Worm (Caenorhabditis elegans): ENCODE data around the gene K06H6.2.

Gene K06H6.2

ce11 chrV:559940-560339 is 25.6 kb upstream of the K06H6.2 start, which contains the start of gene srx-7:
Gene srx-7 (plus strand): TSS chrV:560195.
- TF ChIP-seq skn-1 (tag; optimal IDR thresholded peaks at IDR 0.05) (no peak), lin-15B (tag; optimal IDR thresholded peaks at IDR 0.05) (no peak), nhr-77 (tag; optimal IDR thresholded peaks at IDR 0.05) (no peak), zag-1 (tag; optimal IDR thresholded peaks at IDR 0.05) (no peak), ceh-28 (tag; optimal IDR thresholded peaks at IDR 0.05) (no peak), hmg-11 (tag; optimal IDR thresholded peaks at IDR 0.05) (no peak), nhr-12 (tag; optimal IDR thresholded peaks at IDR 0.05) (no peak), R02D3.7 (tag; optimal IDR thresholded peaks at IDR 0.05) (no peak), elt-3 (tag; optimal IDR thresholded peaks at IDR 0.05) (no peak), nhr-23 (tag; optimal IDR thresholded peaks at IDR 0.05) (no peak), fos-1 (tag; optimal IDR thresholded peaks at IDR 0.05) (no peak), ama-1 (optimal IDR thresholded peaks at IDR 0.05) (no peak), pha-4 (tag; optimal IDR thresholded peaks at IDR 0.05) (no peak), pqm-1 (tag; optimal IDR thresholded peaks at IDR 0.05) (no peak), eor-1 (tag; optimal IDR thresholded peaks at IDR 0.05) (no peak), nhr-28 (tag; optimal IDR thresholded peaks at IDR 0.05) (no peak), fkh-10 (GFP tag; optimal IDR thresholded peaks at IDR 0.05) (no peak)

- peak; percentile 9 for TF ChIP-seq elt-2 (tag; optimal IDR thresholded peaks at IDR 0.05)
- no peak for TF ChIP-seq ceh-82 (tag; optimal IDR thresholded peaks at IDR 0.05)
Measured at ce11 chrV:562834-563233, 22.7 kb upstream of the K06H6.2 start, which contains the start of gene C14C6.2. Gene C14C6.2 (plus strand): TSS chrV:563134.

DNA sequence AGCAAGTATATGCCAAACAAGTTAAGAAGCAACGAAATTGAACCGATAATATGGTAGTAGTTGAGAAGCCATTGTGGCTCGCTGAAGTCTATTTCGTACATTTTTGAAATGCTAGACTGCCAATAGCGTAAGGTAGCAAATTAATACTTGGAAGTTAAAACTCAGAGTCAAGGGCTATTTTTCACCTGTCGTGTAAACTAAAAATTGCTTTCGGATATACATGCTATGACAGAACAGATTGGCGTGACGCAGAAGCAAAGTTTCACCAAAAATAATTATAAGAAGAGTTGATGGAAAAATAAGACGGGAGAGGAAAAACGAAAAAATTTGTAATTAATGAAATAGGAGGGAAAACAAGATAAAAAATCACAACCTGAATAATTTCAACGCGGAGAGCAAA is 19.6 kb upstream of the K06H6.2 start, which contains the start of gene sri-73:
Gene sri-73 (minus strand): TSS at position 101 of the 400 bp plus-strand sequence.
- TF ChIP-seq unc-62 (GFP tag; optimal IDR thresholded peaks at IDR 0.05) = no peak
- no peak for TF ChIP-seq ceh-9 (tag; optimal IDR thresholded peaks at IDR 0.05)
- no peak for TF ChIP-seq elt-2 (tag; optimal IDR thresholded peaks at IDR 0.05)
- TF ChIP-seq ceh-28 (tag; optimal IDR thresholded peaks at IDR 0.05) = no peak
- TF ChIP-seq nhr-11 (tag; optimal IDR thresholded peaks at IDR 0.05) = no peak
- TF ChIP-seq ztf-4 (tag; optimal IDR thresholded peaks at IDR 0.05) = no peak
- no peak for TF ChIP-seq ZK546.5 (tag; optimal IDR thresholded peaks at IDR 0.05)
- TF ChIP-seq snpc-4 (tag; optimal IDR thresholded peaks at IDR 0.05) = no peak
- TF ChIP-seq fkh-10 (GFP tag; optimal IDR thresholded peaks at IDR 0.05) = no peak
- no peak for TF ChIP-seq jun-1 (tag; optimal IDR thresholded peaks at IDR 0.05)
- no peak for TF ChIP-seq sea-2 (GFP tag; optimal IDR thresholded peaks at IDR 0.05)
- TF ChIP-seq R02D3.7 (tag; optimal IDR thresholded peaks at IDR 0.05) = no peak
- TF ChIP-seq nhr-23 (tag; optimal IDR thresholded peaks at IDR 0.05) = no peak
- TF ChIP-seq pha-4 (tag; optimal IDR thresholded peaks at IDR 0.05) = no peak
- TF ChIP-seq ceh-16 (tag; optimal IDR thresholded peaks at IDR 0.05) = no peak
- TF ChIP-seq eor-1 (tag; optimal IDR thresholded peaks at IDR 0.05) = no peak

- TF ChIP-seq fos-1 (tag; optimal IDR thresholded peaks at IDR 0.05) = no peak
- no peak for TF ChIP-seq daf-12 (tag; optimal IDR thresholded peaks at IDR 0.05)
- no peak for TF ChIP-seq ceh-82 (tag; optimal IDR thresholded peaks at IDR 0.05)
- TF ChIP-seq sea-2 (GFP tag; optimal IDR thresholded peaks at IDR 0.05) = no peak
- TF ChIP-seq elt-3 (tag; optimal IDR thresholded peaks at IDR 0.05) = no peak
- TF ChIP-seq fkh-2 (tag; optimal IDR thresholded peaks at IDR 0.05) = no peak
- TF ChIP-seq nhr-43 (tag; optimal IDR thresholded peaks at IDR 0.05; ENCODE audit: poor library complexity, severe bottlenecking) = no peak
- no peak for TF ChIP-seq snpc-4 (tag; optimal IDR thresholded peaks at IDR 0.05)
- no peak for TF ChIP-seq egl-27 (tag; optimal IDR thresholded peaks at IDR 0.05)
- TF ChIP-seq skn-1 (tag; optimal IDR thresholded peaks at IDR 0.05) = no peak
Measured at ce11 chrV:568105-568504, 17.5 kb upstream of the K06H6.2 start, which contains the start of gene sri-72. Gene sri-72 (minus strand): TSS chrV:568205.

DNA sequence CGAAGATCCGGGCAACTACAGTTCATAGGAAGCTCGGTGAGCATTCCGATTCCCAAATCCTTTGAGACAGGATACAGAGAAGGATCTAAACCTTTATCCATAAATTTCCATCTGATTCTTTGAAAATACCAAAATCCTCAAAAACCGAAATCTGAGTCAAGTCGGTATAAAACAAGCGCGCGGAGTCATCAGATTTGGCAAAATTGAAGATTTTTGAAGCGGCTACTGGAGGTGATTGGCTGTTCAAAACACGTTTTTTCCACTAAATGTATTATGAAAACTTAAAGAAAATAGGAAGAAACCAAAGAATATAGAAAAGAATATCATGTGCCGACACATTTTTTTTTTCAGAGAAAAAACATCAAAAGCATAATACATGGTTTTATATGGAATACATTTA is 10.9 kb upstream of the K06H6.2 start, which contains the start of gene C14C6.13:
Gene C14C6.13 (minus strand): TSS at position 101 of the 400 bp plus-strand sequence.
- TF ChIP-seq ceh-16 (tag; optimal IDR thresholded peaks at IDR 0.05) (no peak), ceh-9 (tag; optimal IDR thresholded peaks at IDR 0.05) (no peak), pqm-1 (tag; optimal IDR thresholded peaks at IDR 0.05) (no peak), nhr-12 (tag; optimal IDR thresholded peaks at IDR 0.05) (no peak), nhr-67 (tag; optimal IDR thresholded peaks at IDR 0.05) (no peak)

DNA sequence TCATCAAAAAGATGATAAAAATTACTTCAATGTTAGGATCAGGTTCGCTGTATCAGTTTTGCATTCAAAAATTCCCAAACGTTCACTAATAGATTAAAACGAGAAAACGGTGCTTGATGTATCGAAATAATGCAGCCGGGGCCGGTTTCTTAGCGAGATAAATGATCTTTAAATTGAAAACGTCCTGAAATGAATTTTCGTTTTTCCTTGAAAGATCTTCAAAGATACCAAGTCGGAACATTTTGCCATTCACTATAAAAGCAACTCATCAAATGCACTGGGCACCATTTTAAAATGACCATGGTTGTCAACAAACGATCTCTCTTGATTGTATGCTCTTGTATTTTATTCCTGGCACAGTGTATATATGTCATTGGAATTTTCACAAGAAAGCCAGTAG is 9.5 kb upstream of the K06H6.2 start, which contains the start of gene K06H6.5:
Gene K06H6.5 (plus strand): TSS at position 301 of the 400 bp plus-strand sequence.
- no peak for TF ChIP-seq ZK546.5 (tag; optimal IDR thresholded peaks at IDR 0.05)
- no peak for TF ChIP-seq nhr-43 (tag; optimal IDR thresholded peaks at IDR 0.05; ENCODE audit: poor library complexity, severe bottlenecking)
- no peak for TF ChIP-seq unc-39 (tag; optimal IDR thresholded peaks at IDR 0.05)
- no peak for TF ChIP-seq daf-12 (tag; optimal IDR thresholded peaks at IDR 0.05)
- TF ChIP-seq mdl-1 (tag; optimal IDR thresholded peaks at IDR 0.05) = no peak

Measured in whole organism, L3 larva.